Worm (Caenorhabditis elegans): ENCODE measurements around the gene bcat-1.

Gene bcat-1

ce11 chrX:12872022-12872888 is 5.0 kb upstream of the bcat-1 start (continued):
- TF ChIP-seq rec-8 (tag; optimal IDR thresholded peaks at IDR 0.05) = no peak
- peak; percentile 64; the same call in 1 of the 2 replicates for TF ChIP-seq Y53G8AR.9 (GFP tag; conservative IDR thresholded peaks at IDR 0.05)
- 0 out of 2 replicates have a peak, but pooled peaks have one; percentile 4 for TF ChIP-seq F37B4.10 (GFP tag; IDR thresholded peaks at IDR 0.05)
- TF ChIP-seq dpff-1 (tag; optimal IDR thresholded peaks at IDR 0.05) = no peak
- peak; percentile 93 for TF ChIP-seq nhr-90 (tag; optimal IDR thresholded peaks at IDR 0.05)
- TF ChIP-seq egrh-3 (GFP tag; IDR thresholded peaks at IDR 0.05) = peak; percentile 12; the same call in 1 of the 2 replicates
- no peak for TF ChIP-seq C17E4.6 (GFP tag; IDR thresholded peaks at IDR 0.05)
- no peak for TF ChIP-seq rcor-1 (GFP tag; IDR thresholded peaks at IDR 0.05)
- no peak for TF ChIP-seq ztf-6 (GFP tag; IDR thresholded peaks at IDR 0.05)
- TF ChIP-seq atf-7 (tag; optimal IDR thresholded peaks at IDR 0.05) = peak; percentile 100
- peak; percentile 96 for TF ChIP-seq B0336.3 (GFP tag; IDR thresholded peaks at IDR 0.05)
- TF ChIP-seq lsl-1 (GFP tag; optimal IDR thresholded peaks at IDR 0.05) = no peak
- no peak for TF ChIP-seq ceh-79 (tag; optimal IDR thresholded peaks at IDR 0.05)
- TF ChIP-seq ztf-22 (GFP tag; optimal IDR thresholded peaks at IDR 0.05) = peak; percentile 99
- TF ChIP-seq F57C9.4 (tag; optimal IDR thresholded peaks at IDR 0.05) = no peak
- no peak for TF ChIP-seq ceh-58 (GFP tag; IDR thresholded peaks at IDR 0.05)
- peak; percentile 72; the same call in 1 of the 2 replicates for TF ChIP-seq nfyb-1 (GFP tag; IDR thresholded peaks at IDR 0.05)
- TF ChIP-seq bed-2 (GFP tag; IDR thresholded peaks at IDR 0.05) = no peak
- TF ChIP-seq lag-1 (GFP tag; IDR thresholded peaks at IDR 0.05) = 0 out of 2 replicates have a peak, but pooled peaks have one; percentile 70
- no peak for TF ChIP-seq B0035.1 (tag; optimal IDR thresholded peaks at IDR 0.05)
- TF ChIP-seq ceh-100 (GFP tag; IDR thresholded peaks at IDR 0.05) = no peak
- TF ChIP-seq snpc-3.4 (tag; optimal IDR thresholded peaks at IDR 0.05) = no peak
- TF ChIP-seq tlf-1 (GFP tag; optimal IDR thresholded peaks at IDR 0.05) = peak; percentile 85
- TF ChIP-seq lir-1 (GFP tag; conservative IDR thresholded peaks at IDR 0.05) = 0 out of 2 replicates have a peak, but pooled peaks have one; percentile 51
- TF ChIP-seq xnd-1 (tag; optimal IDR thresholded peaks at IDR 0.05) = no peak
- no peak for TF ChIP-seq cebp-2 (GFP tag; IDR thresholded peaks at IDR 0.05)
- TF ChIP-seq K11D2.4 (GFP tag; IDR thresholded peaks at IDR 0.05) = peak; percentile 82
- peak; percentile 88 for TF ChIP-seq lin-40 (tag; optimal IDR thresholded peaks at IDR 0.05)
- no peak for TF ChIP-seq F57A8.1 (GFP tag; optimal IDR thresholded peaks at IDR 0.05)
- TF ChIP-seq T26A5.8 (tag; optimal IDR thresholded peaks at IDR 0.05) = no peak
- no peak for TF ChIP-seq ceh-91 (GFP tag; IDR thresholded peaks at IDR 0.05)
- TF ChIP-seq akir-1 (GFP tag; optimal IDR thresholded peaks at IDR 0.05) = no peak
- no peak for TF ChIP-seq snpc-1.3 (tag; optimal IDR thresholded peaks at IDR 0.05; ENCODE audit: insufficient read depth)
- TF ChIP-seq mcd-1 (GFP tag; IDR thresholded peaks at IDR 0.05) = peak; percentile 61
- TF ChIP-seq attf-5 (GFP tag; optimal IDR thresholded peaks at IDR 0.05) = peak; percentile 78
- no peak for TF ChIP-seq nfya-2 (GFP tag; IDR thresholded peaks at IDR 0.05)
- no peak for TF ChIP-seq attf-3 (GFP tag; conservative IDR thresholded peaks at IDR 0.05)
- peak; percentile 77 for TF ChIP-seq ztf-3 (GFP tag; optimal IDR thresholded peaks at IDR 0.05)
- no peak for TF ChIP-seq F39B2.1 (GFP tag; IDR thresholded peaks at IDR 0.05)
- no peak for TF ChIP-seq nhr-120 (GFP tag; IDR thresholded peaks at IDR 0.05)
- TF ChIP-seq nfya-1 (tag; optimal IDR thresholded peaks at IDR 0.05; ENCODE audit: borderline replicate concordance, insufficient read depth) = no peak
- no peak for TF ChIP-seq snpc-1.1 (tag; optimal IDR thresholded peaks at IDR 0.05; ENCODE audit: insufficient read depth)
- no peak for TF ChIP-seq F10E7.11 (tag; optimal IDR thresholded peaks at IDR 0.05)
- no peak for TF ChIP-seq ekl-4 (GFP tag; IDR thresholded peaks at IDR 0.05)
- no peak for TF ChIP-seq Y79H2A.3 (GFP tag; conservative IDR thresholded peaks at IDR 0.05)
- peak; percentile 98 for TF ChIP-seq ets-4 (GFP tag; optimal IDR thresholded peaks at IDR 0.05)

Data from whole organism, young adult.